Fruit fly (Drosophila melanogaster) S2 (cell line): Measurements from ENCODE around the gene Hsp70Bbb.

Experiments
- CG8478 ChIP-seq: fragments of >200 bp; optimal IDR thresholded peaks from 2 replicates; lab custom pipeline; 2018
- CTCF ChIP-seq, 2 experiments: fragments of >200 bp; optimal IDR thresholded peaks; 2 replicates each; lab custom pipeline; 2018

DNA sequence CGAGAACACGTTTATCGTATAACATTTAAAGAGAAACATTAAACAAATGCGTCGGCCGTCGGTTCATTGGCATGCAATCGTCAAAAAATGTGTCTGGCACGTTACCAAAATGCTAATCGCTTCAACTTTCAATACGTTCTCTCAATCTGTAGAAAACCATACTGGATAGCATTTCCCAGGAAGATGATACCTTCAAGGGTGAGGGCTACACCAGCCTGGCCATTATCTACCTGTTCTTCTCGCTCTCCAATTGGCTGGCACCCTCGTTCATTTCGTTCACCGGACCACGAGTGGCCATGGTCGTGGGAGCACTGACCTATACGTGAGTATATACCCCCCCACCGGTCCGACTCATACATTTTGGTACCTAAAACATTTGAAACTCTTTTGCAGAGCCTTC, 47.8 kb upstream of the Hsp70Bbb start:
- TF ChIP-seq CG8478 (lab: Kevin White, UChicago): no peak
- no peak for TF ChIP-seq CTCF (optimal IDR thresholded peaks at IDR 0.05; lab: Kevin White, UChicago)
